Fruit fly (Drosophila melanogaster): Measurements from ENCODE around the gene SMSr.

DNA sequence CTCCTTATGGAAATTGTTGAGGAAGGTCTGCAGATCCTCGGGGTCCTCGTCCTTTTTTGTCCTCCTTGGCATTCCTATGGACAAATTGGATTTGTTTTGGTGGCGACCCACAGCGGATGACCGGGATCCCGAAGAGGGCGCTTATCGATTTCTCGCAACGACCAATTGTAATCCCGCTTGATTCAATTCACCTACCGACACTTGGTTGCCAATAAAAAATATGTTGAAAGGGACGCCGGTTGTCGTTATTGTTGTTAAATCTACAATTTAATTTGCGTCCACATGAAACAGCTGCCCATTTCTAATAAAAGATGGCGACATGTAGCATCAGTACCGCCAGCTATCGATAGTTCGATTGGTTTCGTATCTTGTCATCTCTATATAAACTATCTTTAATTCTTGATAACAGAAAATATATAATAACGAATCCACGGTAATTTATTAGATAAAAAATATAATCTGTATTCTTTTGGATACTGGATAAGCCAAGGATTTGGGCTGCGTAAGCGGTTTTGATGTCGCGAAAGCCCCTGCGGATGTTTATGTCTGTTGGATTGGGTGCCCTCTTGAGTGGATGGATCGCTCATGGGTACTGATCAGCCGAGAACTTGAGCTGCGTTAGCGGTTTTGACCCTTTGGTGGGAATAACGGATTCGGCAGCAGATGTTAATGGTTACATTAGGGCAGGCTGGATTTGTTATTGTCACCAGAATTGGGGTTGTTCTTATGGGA lies 24.7 kb downstream of the SMSr start, which contains the start of gene CTCF:
- no peak for TF ChIP-seq CG33017 (tag; optimal IDR thresholded peaks at IDR 0.05)
- peak; percentile 40 for TF ChIP-seq Mnt (GFP tag; optimal IDR thresholded peaks at IDR 0.05)
- no peak for TF ChIP-seq toe (GFP tag; optimal IDR thresholded peaks at IDR 0.05)
- TF ChIP-seq ovo (GFP tag; optimal IDR thresholded peaks at IDR 0.05): no peak
- TF ChIP-seq CG7045 (GFP tag; optimal IDR thresholded peaks at IDR 0.05): no peak
- peak; percentile 22 for TF ChIP-seq cic (GFP tag; optimal IDR thresholded peaks at IDR 0.05)
- TF ChIP-seq CG11617 (GFP tag; optimal IDR thresholded peaks at IDR 0.05): peak; percentile 31
- TF ChIP-seq CG1620 (GFP tag; optimal IDR thresholded peaks at IDR 0.05): no peak
- no peak for TF ChIP-seq cnc (optimal IDR thresholded peaks at IDR 0.05)
- TF ChIP-seq pad (GFP tag; optimal IDR thresholded peaks at IDR 0.05): peak; percentile 53
- TF ChIP-seq Hr96 (GFP tag; optimal IDR thresholded peaks at IDR 0.05): no peak
- TF ChIP-seq kay (GFP tag; ENCODE audit: borderline replicate concordance): no peak
- TF ChIP-seq Clk (GFP tag; optimal IDR thresholded peaks at IDR 0.05): no peak
- TF ChIP-seq tj (GFP tag; optimal IDR thresholded peaks at IDR 0.05): peak; percentile 49

All from whole organism, adult.